Worm (Caenorhabditis elegans) whole organism, L2 larva: ENCODE results near the gene tcl-2.

Experiments
- C34F6.9 ChIP-seq: fragments of 150-350 bp; optimal IDR thresholded peaks from 2 replicates; lab custom pipeline; 2014; ENCODE audit warnings: missing biosample characterization, missing genetic modification characterization
- Y55F3AM.14 ChIP-seq: fragments of 200-800 bp; sonication (Bioruptor generic); optimal IDR thresholded peaks from 2 replicates; lab custom pipeline; 2018; ENCODE audit warnings: mild to moderate bottlenecking, missing genetic modification characterization, missing compliant biosample characterization
- alr-1 ChIP-seq: fragments of 150-350 bp; optimal IDR thresholded peaks from 2 replicates; lab custom pipeline; 2014; ENCODE audit warnings: missing biosample characterization, missing genetic modification characterization
- aly-2 ChIP-seq: fragments of 150-350 bp; optimal IDR thresholded peaks from 2 replicates; lab custom pipeline; 2014; ENCODE audit warnings: missing biosample characterization, missing genetic modification characterization
- ama-1 ChIP-seq: fragments of 150-350 bp; optimal IDR thresholded peaks from 2 replicates; lab custom pipeline; 2018; ENCODE audit warnings: inconsistent platforms
- blmp-1 ChIP-seq: sonication (generic microtip); optimal IDR thresholded peaks from 2 replicates; lab custom pipeline; 2017; ENCODE audit warnings: missing genetic modification characterization, mild to moderate bottlenecking, missing compliant biosample characterization, antibody characterized with exemption, moderate library complexity; ENCODE audit not compliant: insufficient read depth
- ceh-16 ChIP-seq: fragments of 150-350 bp; optimal IDR thresholded peaks from 2 replicates; lab custom pipeline; 2014; ENCODE audit warnings: missing biosample characterization, missing genetic modification characterization
- crh-2 ChIP-seq: sonication (generic microtip); optimal IDR thresholded peaks from 2 replicates; lab custom pipeline; 2017; ENCODE audit warnings: missing biosample characterization, missing genetic modification characterization
- dmd-4 ChIP-seq: sonication (generic microtip); optimal IDR thresholded peaks from 2 replicates; lab custom pipeline; 2017; ENCODE audit warnings: missing biosample characterization, missing genetic modification characterization
- fos-1 ChIP-seq: fragments of 150-350 bp; optimal IDR thresholded peaks from 2 replicates; lab custom pipeline; 2014; ENCODE audit warnings: missing biosample characterization, missing genetic modification characterization
- gmeb-1 ChIP-seq: fragments of 150-350 bp; optimal IDR thresholded peaks from 2 replicates; lab custom pipeline; 2014; ENCODE audit warnings: missing biosample characterization, missing genetic modification characterization
- lsy-2 ChIP-seq, 2 experiments: fragments of 150-350 bp in 1 of 2; sonication (generic microtip) in 1 of 2; optimal IDR thresholded peaks; 2 replicates each; lab custom pipeline; 2014 to 2017; ENCODE audit warnings: missing biosample characterization in 2 of 2, missing genetic modification characterization in 2 of 2
- mbf-1 ChIP-seq: sonication (generic microtip); optimal IDR thresholded peaks from 2 replicates; lab custom pipeline; 2017; ENCODE audit warnings: missing biosample characterization, missing genetic modification characterization
- mdl-1 ChIP-seq, 2 experiments: fragments of 150-350 bp in 1 of 2; sonication (generic microtip) in 1 of 2; optimal IDR thresholded peaks; 2 replicates each; lab custom pipeline; 2017; ENCODE audit warnings: missing biosample characterization in 2 of 2, missing genetic modification characterization in 2 of 2
- nhr-10 ChIP-seq: sonication (generic microtip); optimal IDR thresholded peaks from 2 replicates; lab custom pipeline; 2017; ENCODE audit warnings: missing biosample characterization, missing genetic modification characterization
- nhr-12 ChIP-seq: fragments of 150-350 bp; optimal IDR thresholded peaks from 2 replicates; lab custom pipeline; 2014; ENCODE audit warnings: missing biosample characterization, missing genetic modification characterization
- nhr-129 ChIP-seq: fragments of 150-350 bp; optimal IDR thresholded peaks from 2 replicates; lab custom pipeline; 2014; ENCODE audit warnings: missing biosample characterization, missing genetic modification characterization
- nhr-21 ChIP-seq: fragments of 150-350 bp; optimal IDR thresholded peaks from 2 replicates; lab custom pipeline; 2014; ENCODE audit warnings: missing biosample characterization, missing genetic modification characterization
- nhr-23 ChIP-seq: fragments of 150-350 bp; optimal IDR thresholded peaks from 2 replicates; lab custom pipeline; 2014; ENCODE audit warnings: missing biosample characterization, missing genetic modification reagents, missing genetic modification characterization
- nhr-237 ChIP-seq: fragments of 150-350 bp; optimal IDR thresholded peaks from 2 replicates; lab custom pipeline; 2014; ENCODE audit warnings: missing biosample characterization, missing genetic modification characterization
- nhr-25 ChIP-seq: fragments of 150-350 bp; sonication (generic microtip); optimal IDR thresholded peaks from 3 replicates; lab custom pipeline; 2014; ENCODE audit warnings: missing biosample characterization, missing genetic modification characterization
- nhr-6 ChIP-seq: fragments of 150-350 bp; optimal IDR thresholded peaks from 2 replicates; lab custom pipeline; 2014; ENCODE audit warnings: missing biosample characterization, missing genetic modification characterization
- nhr-77 ChIP-seq: fragments of 150-350 bp; optimal IDR thresholded peaks from 2 replicates; lab custom pipeline; 2014; ENCODE audit warnings: missing biosample characterization, missing genetic modification characterization
- peb-1 ChIP-seq: fragments of 150-350 bp; optimal IDR thresholded peaks from 2 replicates; lab custom pipeline; 2014; ENCODE audit warnings: missing biosample characterization, missing genetic modification characterization
- sma-3 ChIP-seq: sonication (generic microtip); optimal IDR thresholded peaks from 2 replicates; lab custom pipeline; 2016; ENCODE audit warnings: missing genetic modification reagents, missing genetic modification characterization, missing compliant biosample characterization
- unc-39 ChIP-seq: fragments of 150-350 bp; optimal IDR thresholded peaks from 2 replicates; lab custom pipeline; 2014; ENCODE audit warnings: missing biosample characterization, missing genetic modification characterization
- unc-55 ChIP-seq: fragments of 150-350 bp; sonication (generic microtip); optimal IDR thresholded peaks from 3 replicates; lab custom pipeline; 2014; ENCODE audit warnings: missing biosample characterization, missing genetic modification reagents, missing genetic modification characterization
- zag-1 ChIP-seq: fragments of 150-350 bp; optimal IDR thresholded peaks from 2 replicates; lab custom pipeline; 2014; ENCODE audit warnings: missing biosample characterization, missing genetic modification characterization
- ztf-11 ChIP-seq: sonication (generic microtip); optimal IDR thresholded peaks from 2 replicates; lab custom pipeline; 2017; ENCODE audit warnings: missing biosample characterization, missing genetic modification characterization
- ztf-4 ChIP-seq: fragments of 150-350 bp; optimal IDR thresholded peaks from 2 replicates; lab custom pipeline; 2014; ENCODE audit warnings: missing biosample characterization, missing genetic modification characterization

The tcl-2 gene

ce11 chrIV:171036-171435 is 7.8 kb upstream of the tcl-2 start:
- no peak for TF ChIP-seq dmd-4 (tag; lab: Kevin White, UChicago)
- peak; percentile 20 for TF ChIP-seq nhr-25 (tag; lab: Kevin White, UChicago)

- TF ChIP-seq nhr-23 (no peak), ztf-11 (tag; lab: Kevin White, UChicago) (no peak), unc-39 (tag; lab: Kevin White, UChicago) (no peak), aly-2 (tag; lab: Kevin White, UChicago) (no peak), zag-1 (tag; lab: Kevin White, UChicago) (no peak), ceh-16 (tag; lab: Kevin White, UChicago) (no peak), fos-1 (tag; lab: Kevin White, UChicago) (no peak), unc-55 (GFP tag; lab: Kevin White, UChicago) (no peak)
These were observed 5.9 kb upstream of the tcl-2 start for ce11 chrIV:172990-173389.

- TF ChIP-seq lsy-2 (tag; optimal IDR thresholded peaks at IDR 0.05; lab: Kevin White, UChicago): no peak
- no peak for TF ChIP-seq nhr-6
- no peak for TF ChIP-seq nhr-21 (tag; lab: Kevin White, UChicago)
- TF ChIP-seq aly-2 (tag; lab: Kevin White, UChicago): no peak
- TF ChIP-seq nhr-77 (tag; lab: Kevin White, UChicago): no peak
- TF ChIP-seq nhr-237 (tag; lab: Kevin White, UChicago): no peak
- TF ChIP-seq fos-1 (tag; lab: Kevin White, UChicago): no peak
These were observed 4.8 kb upstream of the tcl-2 start for ce11 chrIV:174115-174514.

- peak; percentile 49 for TF ChIP-seq nhr-25 (tag; lab: Kevin White, UChicago)
- TF ChIP-seq crh-2 (tag; lab: Kevin White, UChicago): no peak
These were observed 3.2 kb upstream of the tcl-2 start for ce11 chrIV:175698-176097.

ce11 chrIV:177487-177886 is 1.4 kb upstream of the tcl-2 start:
- TF ChIP-seq zag-1 (tag; lab: Kevin White, UChicago) (no peak), blmp-1 (no peak), alr-1 (tag; lab: Kevin White, UChicago) (no peak), sma-3 (GFP tag; lab: Kevin White, UChicago) (no peak), crh-2 (tag; lab: Kevin White, UChicago) (no peak), Y55F3AM.14 (GFP tag; lab: Kevin White, UChicago) (no peak)

ce11 chrIV:179700-180099 is 817 bp downstream of the tcl-2 start:
- TF ChIP-seq nhr-6 (no peak), ztf-4 (tag; lab: Kevin White, UChicago) (no peak), gmeb-1 (tag; lab: Kevin White, UChicago) (no peak), nhr-129 (no peak), fos-1 (tag; lab: Kevin White, UChicago) (no peak), mdl-1 (tag; optimal IDR thresholded peaks at IDR 0.05; lab: Kevin White, UChicago) (no peak), unc-39 (tag; lab: Kevin White, UChicago) (no peak), aly-2 (tag; lab: Kevin White, UChicago) (no peak), nhr-12 (tag; lab: Kevin White, UChicago) (no peak), unc-55 (GFP tag; lab: Kevin White, UChicago) (no peak), ama-1 (lab: Kevin White, UChicago) (no peak), mbf-1 (no peak)

ce11 chrIV:183519-183918 is 4.6 kb downstream of the tcl-2 start:
- TF ChIP-seq Y55F3AM.14 (GFP tag; lab: Kevin White, UChicago): no peak
- no peak for TF ChIP-seq nhr-10 (tag; lab: Kevin White, UChicago)

- TF ChIP-seq C34F6.9 (tag; lab: Kevin White, UChicago): no peak
- no peak for TF ChIP-seq aly-2 (tag; lab: Kevin White, UChicago)
- no peak for TF ChIP-seq nhr-25 (tag; lab: Kevin White, UChicago)
- TF ChIP-seq nhr-21 (tag; lab: Kevin White, UChicago): no peak
- no peak for TF ChIP-seq peb-1
These were observed 5.3 kb downstream of the tcl-2 start, which contains the start of gene pnc-1 for ce11 chrIV:184184-184583. Gene pnc-1, plus strand, starts transcription at chrIV:184484.
